Fruit fly (Drosophila melanogaster) whole organism, wandering third instar larva: ENCODE results near the gene Bgb.

ENCODE experiments used
- OdsH ChIP-seq: fragments of 200-800 bp; sonication (Bioruptor generic); optimal IDR thresholded peaks from 2 replicates; lab custom pipeline; 2016; ENCODE audit warnings: missing biosample characterization, mild to moderate bottlenecking, missing genetic modification characterization
- jim ChIP-seq: fragments of 175-275, 200-325 bp; sonication (Bioruptor generic); optimal IDR thresholded peaks from 2 replicates; lab custom pipeline; 2016; ENCODE audit warnings: missing biosample characterization, mild to moderate bottlenecking, missing genetic modification characterization
- lola ChIP-seq: fragments of >200 bp; optimal IDR thresholded peaks from 2 replicates; lab custom pipeline; 2017; ENCODE audit warnings: missing biosample characterization, missing genetic modification characterization

DNA sequence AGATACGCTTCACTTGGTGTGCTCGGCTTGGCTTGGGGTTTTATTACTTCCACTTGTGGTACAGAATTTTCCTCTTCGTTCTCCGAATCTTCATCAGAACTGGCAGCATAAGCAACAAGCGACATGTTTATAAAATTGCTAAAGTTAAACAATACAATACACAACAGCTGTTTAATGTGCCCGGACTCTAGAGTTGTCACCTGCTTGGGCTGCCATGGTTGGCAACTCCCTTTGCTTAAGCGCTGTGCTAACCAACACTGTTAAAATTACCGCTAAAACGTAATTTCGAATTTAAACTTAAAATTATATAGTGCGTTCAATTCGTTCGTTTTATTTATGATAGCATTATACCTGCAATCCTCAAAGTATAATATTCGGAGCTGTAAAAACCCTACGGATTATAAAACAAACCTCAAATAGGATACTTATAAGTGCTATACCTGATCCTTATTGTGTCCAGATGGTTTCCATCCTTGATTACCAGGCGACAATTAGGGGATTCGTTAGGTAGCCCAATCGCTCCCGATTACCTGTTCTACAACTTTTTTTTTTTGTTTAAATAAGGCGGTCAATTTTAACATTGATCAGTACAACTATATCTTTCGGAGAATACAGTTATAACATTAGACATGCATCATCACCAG is 7.9 kb downstream of the Bgb start, which contains the start of the genes CG17249 and Bro:
- TF ChIP-seq lola (GFP tag; lab: Kevin White, UChicago) = no peak
- TF ChIP-seq jim = no peak
- TF ChIP-seq OdsH (GFP tag; lab: Kevin White, UChicago) = peak; percentile 16
